Worm (Caenorhabditis elegans) whole organism, L3 larva: ENCODE data around the gene exos-7.

Source experiments
- R02D3.7 ChIP-seq: fragments of 150-350 bp; optimal IDR thresholded peaks from 2 replicates; lab custom pipeline; 2014; ENCODE audit warnings: missing biosample characterization, missing genetic modification characterization
- ZK546.5 ChIP-seq: sonication (generic microtip); optimal IDR thresholded peaks from 2 replicates; lab custom pipeline; 2017; ENCODE audit warnings: missing biosample characterization, missing genetic modification characterization
- aly-2 ChIP-seq: fragments of 150-350 bp; optimal IDR thresholded peaks from 2 replicates; lab custom pipeline; 2014; ENCODE audit warnings: missing biosample characterization, missing genetic modification characterization
- ama-1 ChIP-seq: fragments of 150-350 bp; optimal IDR thresholded peaks from 2 replicates; lab custom pipeline; 2018
- ceh-16 ChIP-seq: sonication (generic microtip); optimal IDR thresholded peaks from 2 replicates; lab custom pipeline; 2017; ENCODE audit warnings: missing biosample characterization, missing genetic modification characterization
- ceh-28 ChIP-seq: fragments of 150-350 bp; optimal IDR thresholded peaks from 2 replicates; lab custom pipeline; 2014; ENCODE audit warnings: missing biosample characterization, missing genetic modification reagents, missing genetic modification characterization
- ceh-82 ChIP-seq: fragments of 150-350 bp; optimal IDR thresholded peaks from 2 replicates; lab custom pipeline; 2014; ENCODE audit warnings: missing biosample characterization, missing genetic modification characterization
- daf-12 ChIP-seq: fragments of 150-350 bp; optimal IDR thresholded peaks from 2 replicates; lab custom pipeline; 2014; ENCODE audit warnings: missing biosample characterization, missing genetic modification reagents, missing genetic modification characterization
- egl-27 ChIP-seq: sonication (generic microtip); optimal IDR thresholded peaks from 4 replicates; lab custom pipeline; 2017; ENCODE audit warnings: missing biosample characterization, missing genetic modification reagents, missing genetic modification characterization
- egl-5 ChIP-seq: fragments of 150-350 bp; optimal IDR thresholded peaks from 2 replicates; lab custom pipeline; 2017; ENCODE audit warnings: missing biosample characterization, missing genetic modification reagents, missing genetic modification characterization, inconsistent platforms
- elt-1 ChIP-seq: fragments of 150-350 bp; optimal IDR thresholded peaks from 2 replicates; lab custom pipeline; 2014; ENCODE audit warnings: missing biosample characterization, missing genetic modification characterization
- elt-2 ChIP-seq: sonication (generic microtip); optimal IDR thresholded peaks from 2 replicates; lab custom pipeline; 2016; ENCODE audit warnings: missing genetic modification reagents, mild to moderate bottlenecking, missing genetic modification characterization, missing compliant biosample characterization
- elt-3 ChIP-seq, 3 experiments: fragments of 150-350 bp in 1 of 3; sonication (generic microtip) in 2 of 3; optimal IDR thresholded peaks; 2 replicates in 2 of 3; 4 replicates in 1 of 3; lab custom pipeline; 2014 to 2017; ENCODE audit warnings: missing biosample characterization in 3 of 3, missing genetic modification characterization in 3 of 3
- eor-1 ChIP-seq, 2 experiments: fragments of 150-350 bp; optimal IDR thresholded peaks; 2 replicates each; lab custom pipeline; 2014 to 2018; ENCODE audit warnings: missing biosample characterization in 2 of 2, missing genetic modification characterization in 2 of 2
- fkh-10 ChIP-seq: sonication (generic microtip); optimal IDR thresholded peaks from 2 replicates; lab custom pipeline; 2017; ENCODE audit warnings: missing biosample characterization, missing genetic modification reagents, missing genetic modification characterization
- fkh-2 ChIP-seq: fragments of 150-350 bp; optimal IDR thresholded peaks from 2 replicates; lab custom pipeline; 2014; ENCODE audit warnings: missing biosample characterization, missing genetic modification reagents, missing genetic modification characterization
- fos-1 ChIP-seq: fragments of 150-350 bp; optimal IDR thresholded peaks from 2 replicates; lab custom pipeline; 2014; ENCODE audit warnings: missing biosample characterization, missing genetic modification characterization
- hmg-11 ChIP-seq: sonication (generic microtip); optimal IDR thresholded peaks from 2 replicates; lab custom pipeline; 2016; ENCODE audit warnings: missing genetic modification characterization, missing compliant biosample characterization
- jun-1 ChIP-seq: fragments of 150-350 bp; optimal IDR thresholded peaks from 2 replicates; lab custom pipeline; 2014; ENCODE audit warnings: missing biosample characterization, missing genetic modification reagents, missing genetic modification characterization
- lin-15B ChIP-seq: fragments of 150-350 bp; optimal IDR thresholded peaks from 2 replicates; lab custom pipeline; 2014; ENCODE audit warnings: missing biosample characterization, missing genetic modification characterization
- lin-39 ChIP-seq: fragments of 150-350 bp; optimal IDR thresholded peaks from 2 replicates; lab custom pipeline; 2018; ENCODE audit warnings: missing biosample characterization, missing genetic modification reagents, missing genetic modification characterization
- lsy-12 ChIP-seq: sonication (generic microtip); optimal IDR thresholded peaks from 2 replicates; lab custom pipeline; 2016; ENCODE audit warnings: mild to moderate bottlenecking, missing genetic modification characterization, missing compliant biosample characterization
- mdl-1 ChIP-seq: fragments of 150-350 bp; optimal IDR thresholded peaks from 2 replicates; lab custom pipeline; 2014; ENCODE audit warnings: missing biosample characterization, missing genetic modification characterization
- mml-1 ChIP-seq: fragments of 150-350 bp; sonication (generic microtip); optimal IDR thresholded peaks from 3 replicates; lab custom pipeline; 2014; ENCODE audit warnings: missing biosample characterization, missing genetic modification characterization
- nfya-1 ChIP-seq: sonication (generic microtip); optimal IDR thresholded peaks from 2 replicates; lab custom pipeline; 2017; ENCODE audit warnings: missing genetic modification characterization, mild to moderate bottlenecking, missing compliant biosample characterization, antibody characterized with exemption, moderate library complexity; ENCODE audit not compliant: insufficient read depth
- nhr-11 ChIP-seq: fragments of 150-350 bp; optimal IDR thresholded peaks from 2 replicates; lab custom pipeline; 2014; ENCODE audit warnings: missing biosample characterization, missing genetic modification characterization
- nhr-12 ChIP-seq: fragments of 150-350 bp; optimal IDR thresholded peaks from 2 replicates; lab custom pipeline; 2014; ENCODE audit warnings: missing biosample characterization, missing genetic modification characterization
- nhr-23 ChIP-seq: fragments of 150-350 bp; optimal IDR thresholded peaks from 2 replicates; lab custom pipeline; 2014; ENCODE audit warnings: missing biosample characterization, missing genetic modification reagents, missing genetic modification characterization
- nhr-25 ChIP-seq: sonication (generic microtip); optimal IDR thresholded peaks from 2 replicates; lab custom pipeline; 2017; ENCODE audit warnings: missing biosample characterization, missing genetic modification characterization
- nhr-28 ChIP-seq: fragments of 150-350 bp; optimal IDR thresholded peaks from 2 replicates; lab custom pipeline; 2014; ENCODE audit warnings: missing biosample characterization, missing genetic modification characterization
- nhr-43 ChIP-seq: sonication (generic microtip); optimal IDR thresholded peaks from 2 replicates; lab custom pipeline; 2016; ENCODE audit warnings: mild to moderate bottlenecking, missing genetic modification characterization, missing compliant biosample characterization; ENCODE audit not compliant: poor library complexity, severe bottlenecking
- nhr-67 ChIP-seq: fragments of 150-350 bp; optimal IDR thresholded peaks from 2 replicates; lab custom pipeline; 2014; ENCODE audit warnings: missing biosample characterization, missing genetic modification characterization
- nhr-76 ChIP-seq: fragments of 150-350 bp; sonication (generic microtip); optimal IDR thresholded peaks from 5 replicates; lab custom pipeline; 2014; ENCODE audit warnings: missing biosample characterization, missing genetic modification characterization
- nhr-77 ChIP-seq: fragments of 150-350 bp; optimal IDR thresholded peaks from 2 replicates; lab custom pipeline; 2014; ENCODE audit warnings: missing biosample characterization, missing genetic modification characterization
- pqm-1 ChIP-seq: fragments of 150-350 bp; optimal IDR thresholded peaks from 2 replicates; lab custom pipeline; 2017; ENCODE audit warnings: missing biosample characterization, missing genetic modification characterization, inconsistent platforms
- sea-2 ChIP-seq: fragments of 150-350 bp; sonication (generic microtip); optimal IDR thresholded peaks from 4 replicates; lab custom pipeline; 2014; ENCODE audit warnings: missing biosample characterization, missing genetic modification reagents, missing genetic modification characterization
- skn-1 ChIP-seq: fragments of 150-350 bp; optimal IDR thresholded peaks from 2 replicates; lab custom pipeline; 2014; ENCODE audit warnings: missing biosample characterization, missing genetic modification characterization
- tbx-2 ChIP-seq: sonication (generic microtip); optimal IDR thresholded peaks from 2 replicates; lab custom pipeline; 2016; ENCODE audit warnings: mild to moderate bottlenecking, missing genetic modification characterization, missing compliant biosample characterization
- unc-62 ChIP-seq: fragments of 150-350 bp; sonication (generic microtip); optimal IDR thresholded peaks from 4 replicates; lab custom pipeline; 2014; ENCODE audit warnings: missing biosample characterization, missing genetic modification reagents, missing genetic modification characterization
- zag-1 ChIP-seq: fragments of 150-350 bp; optimal IDR thresholded peaks from 2 replicates; lab custom pipeline; 2014; ENCODE audit warnings: missing biosample characterization, missing genetic modification characterization
- ztf-4 ChIP-seq: fragments of 150-350 bp; optimal IDR thresholded peaks from 2 replicates; lab custom pipeline; 2014; ENCODE audit warnings: missing biosample characterization, missing genetic modification characterization

The exos-7 gene

DNA sequence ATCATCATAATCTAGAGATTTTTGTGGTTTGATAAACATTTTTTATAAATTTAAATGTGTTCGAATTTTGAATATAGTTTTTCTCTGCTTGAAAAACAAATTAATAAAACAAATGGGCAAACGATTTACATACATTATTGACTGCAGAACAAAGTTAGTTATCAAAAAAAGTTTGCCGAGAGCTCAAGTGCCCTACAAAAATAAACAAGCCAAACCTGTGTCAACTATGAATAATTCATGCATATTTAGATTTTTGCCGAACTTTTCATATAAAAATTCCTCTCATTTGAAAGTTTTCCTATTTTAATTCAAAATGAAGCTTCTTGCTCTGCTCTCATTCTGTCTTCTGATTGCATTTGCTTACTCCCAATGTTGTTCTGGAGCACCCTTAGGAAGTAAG is 22.8 kb upstream of the exos-7 start, which contains the start of gene sshk-1:
sshk-1 (plus strand) TSS at position 301 of the 400 bp plus-strand sequence.
- TF ChIP-seq lin-15B (tag; lab: Kevin White, UChicago) (no peak), nhr-25 (tag; lab: Kevin White, UChicago) (no peak), nhr-77 (tag; lab: Kevin White, UChicago) (no peak), ztf-4 (no peak), nhr-12 (no peak), aly-2 (tag; lab: Kevin White, UChicago) (no peak)

DNA sequence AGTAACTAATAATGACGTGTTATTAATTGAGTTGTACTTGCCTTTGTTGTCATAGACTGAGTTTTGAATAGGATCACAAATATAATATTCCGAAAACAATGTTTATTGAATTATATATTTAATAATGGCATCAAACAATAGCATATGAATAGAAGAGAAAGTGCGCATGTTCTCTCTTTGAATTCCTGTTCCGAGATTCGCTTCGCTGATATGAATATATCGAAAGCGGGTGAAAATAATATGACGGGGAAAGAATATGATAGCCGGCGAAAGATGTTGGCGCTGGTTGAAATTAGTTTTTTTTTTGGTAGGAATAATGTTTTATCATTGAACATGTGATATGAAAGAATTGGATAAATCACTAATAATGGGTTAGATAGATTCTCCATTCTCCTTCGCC is 18.6 kb upstream of the exos-7 start, which contains the start of gene T03D8.6:
T03D8.6 (minus strand) TSS at position 298 of the 400 bp plus-strand sequence.
- TF ChIP-seq fkh-10 (no peak), nhr-11 (tag; lab: Kevin White, UChicago) (no peak), egl-5 (tag; lab: Kevin White, UChicago) (no peak), nhr-25 (tag; lab: Kevin White, UChicago) (no peak), jun-1 (no peak), pqm-1 (tag; lab: Kevin White, UChicago) (no peak), nhr-67 (no peak), ztf-4 (no peak), lin-15B (tag; lab: Kevin White, UChicago) (no peak), ZK546.5 (tag; lab: Kevin White, UChicago) (no peak), aly-2 (tag; lab: Kevin White, UChicago) (no peak), elt-2 (tag; lab: Kevin White, UChicago) (no peak), sea-2 (GFP tag; lab: Kevin White, UChicago) (no peak)

DNA sequence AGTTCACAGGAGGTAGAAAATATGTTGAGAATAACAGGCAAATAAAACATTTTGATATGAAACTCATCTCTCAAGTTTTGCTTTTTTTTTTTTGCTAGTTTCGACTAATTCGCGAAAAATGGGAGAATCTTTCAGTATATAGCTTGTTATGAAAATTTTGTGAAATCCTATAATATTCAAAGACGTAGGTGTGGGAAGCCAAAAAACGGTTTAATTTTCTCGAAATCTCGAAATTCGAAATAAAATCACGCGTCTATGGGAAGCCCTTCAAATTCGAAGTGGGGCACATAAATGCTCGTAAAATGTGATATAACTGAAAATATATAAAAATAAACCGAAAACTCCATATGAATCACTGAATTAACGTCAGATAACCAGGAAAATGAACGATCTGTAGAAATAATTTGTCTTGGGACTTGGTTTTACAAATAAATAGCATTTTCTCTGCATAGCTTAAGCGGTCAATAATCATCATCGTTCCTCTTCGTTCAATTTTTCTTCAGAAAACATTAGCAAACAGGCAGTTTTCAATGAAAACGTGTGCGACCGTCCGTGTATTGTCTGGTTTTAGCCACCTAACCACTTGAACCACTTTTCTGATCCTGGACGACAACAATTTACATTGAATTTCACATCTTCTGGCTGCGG is 13.6 kb upstream of the exos-7 start, which contains the start of the genes gcy-22 and grl-14:
gcy-22 (minus strand) TSS at position 101 of the 648 bp plus-strand sequence.
grl-14 (plus strand) TSS at position 598 of the 648 bp plus-strand sequence.
- TF ChIP-seq ama-1 (lab: Kevin White, UChicago) (no peak), zag-1 (tag; lab: Kevin White, UChicago) (no peak), nhr-67 (no peak), nhr-25 (tag; lab: Kevin White, UChicago) (no peak), elt-1 (tag; lab: Kevin White, UChicago) (no peak), fkh-2 (no peak), aly-2 (tag; lab: Kevin White, UChicago) (no peak)

ce11 chrV:20826618-20827017 is 12.0 kb upstream of the exos-7 start:
- TF ChIP-seq ceh-16 (tag; lab: Kevin White, UChicago) (no peak), egl-27 (tag; lab: Kevin White, UChicago) (no peak), nhr-43 (tag; lab: Kevin White, UChicago) (no peak), fkh-10 (no peak), skn-1 (no peak), nhr-28 (tag; lab: Kevin White, UChicago) (no peak), pqm-1 (tag; lab: Kevin White, UChicago) (no peak), ztf-4 (no peak), nhr-77 (tag; lab: Kevin White, UChicago) (no peak), lin-39 (tag; lab: Kevin White, UChicago) (no peak)

DNA sequence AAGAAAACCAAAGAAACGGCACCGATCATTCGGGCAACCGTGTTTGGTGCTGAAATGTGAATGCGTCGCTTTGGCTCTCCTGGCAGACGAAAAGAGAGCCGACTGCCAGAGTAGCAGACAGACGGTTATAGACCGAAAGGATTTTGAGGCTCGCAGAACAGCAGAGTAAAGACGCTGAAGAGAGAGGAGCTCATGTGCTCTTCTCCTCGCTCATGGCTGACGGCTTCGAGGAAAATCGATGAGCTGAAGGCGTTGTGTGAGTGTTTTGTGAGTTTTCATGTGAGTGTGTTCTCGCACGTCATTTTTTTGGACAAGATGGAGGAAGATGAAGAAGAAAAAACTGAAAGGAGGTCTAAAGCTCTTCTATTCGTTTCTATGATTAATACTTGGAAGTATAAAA is 9.8 kb upstream of the exos-7 start, which contains the start of gene sbt-1:
sbt-1 (minus strand) TSS at position 62 of the 400 bp plus-strand sequence.
- TF ChIP-seq nhr-67, result no peak
- no peak for TF ChIP-seq lsy-12 (tag; lab: Kevin White, UChicago)
- no peak for TF ChIP-seq daf-12 (tag; lab: Kevin White, UChicago)
- peak; percentile 45 for TF ChIP-seq elt-1 (tag; lab: Kevin White, UChicago)
- no peak for TF ChIP-seq elt-2 (tag; lab: Kevin White, UChicago)
- no peak for TF ChIP-seq nhr-43 (tag; lab: Kevin White, UChicago)
- no peak for TF ChIP-seq skn-1
- peak; percentile 35 for TF ChIP-seq tbx-2
- peak; percentile 59 for TF ChIP-seq hmg-11 (tag; lab: Kevin White, UChicago)
- TF ChIP-seq egl-27 (tag; lab: Kevin White, UChicago), result no peak
- TF ChIP-seq nfya-1 (tag; lab: Kevin White, UChicago), result peak; percentile 83
- TF ChIP-seq fkh-10, result no peak
- no peak for TF ChIP-seq nhr-76 (tag; lab: Kevin White, UChicago)
- TF ChIP-seq fos-1 (tag; lab: Kevin White, UChicago), result no peak
- no peak for TF ChIP-seq nhr-25 (tag; lab: Kevin White, UChicago)
- TF ChIP-seq R02D3.7 (tag; lab: Kevin White, UChicago), result no peak
- no peak for TF ChIP-seq fkh-2
- TF ChIP-seq nhr-23, result no peak
- TF ChIP-seq lin-15B (tag; lab: Kevin White, UChicago), result peak; percentile 34
- peak; percentile 77 for TF ChIP-seq lin-39 (tag; lab: Kevin White, UChicago)
- TF ChIP-seq ceh-82, result no peak
- peak; percentile 57 for TF ChIP-seq mdl-1 (tag; lab: Kevin White, UChicago)
- TF ChIP-seq elt-3 (tag; optimal IDR thresholded peaks at IDR 0.05; lab: Kevin White, UChicago), result no peak
- TF ChIP-seq eor-1 (tag; optimal IDR thresholded peaks at IDR 0.05; lab: Kevin White, UChicago), result no peak
- no peak for TF ChIP-seq egl-5 (tag; lab: Kevin White, UChicago)
- TF ChIP-seq ztf-4, result no peak
- TF ChIP-seq zag-1 (tag; lab: Kevin White, UChicago), result no peak
- TF ChIP-seq ceh-28 (tag; lab: Kevin White, UChicago), result peak; percentile 12
- no peak for TF ChIP-seq unc-62 (GFP tag; lab: Kevin White, UChicago)
- no peak for TF ChIP-seq mml-1 (tag; lab: Kevin White, UChicago)
- TF ChIP-seq nhr-11 (tag; lab: Kevin White, UChicago), result peak; percentile 37
- TF ChIP-seq pqm-1 (tag; lab: Kevin White, UChicago), result peak; percentile 65
